Fruit fly (Drosophila melanogaster) whole organism, embryonic: ENCODE measurements around the gene Pgant2.

Experiments used
- Asciz ChIP-seq: fragments of 200-800 bp; sonication (Bioruptor generic); optimal IDR thresholded peaks from 2 replicates; lab custom pipeline; 2017; ENCODE audit warnings: missing biosample characterization, mild to moderate bottlenecking, missing genetic modification characterization, missing genetic modification reagents
- B-H1 ChIP-seq: fragments of 200-800 bp; sonication (Bioruptor generic); IDR thresholded peaks from 3 replicates; pipeline ENCODE4 v1.3.6; 2022; ENCODE audit warnings: missing biosample characterization, missing genetic modification characterization
- Bdp1 ChIP-seq: fragments of 200-800 bp; sonication (Bioruptor generic); optimal IDR thresholded peaks from 3 replicates; lab custom pipeline; 2016; ENCODE audit warnings: missing biosample characterization, missing genetic modification characterization
- CG10431 ChIP-seq: fragments of 200-800 bp; sonication (Bioruptor generic); optimal IDR thresholded peaks from 3 replicates; lab custom pipeline; 2018; ENCODE audit warnings: missing biosample characterization, mild to moderate bottlenecking, missing genetic modification characterization
- CG11093 ChIP-seq: fragments of 200-800 bp; sonication (Bioruptor generic); IDR thresholded peaks from 3 replicates; pipeline ENCODE4 v1.3.6; 2022; ENCODE audit warnings: missing biosample characterization, missing genetic modification characterization
- CG11695 ChIP-seq: fragments of 200-800 bp; sonication (Bioruptor generic); IDR thresholded peaks from 3 replicates; pipeline ENCODE4 v1.3.6; 2022; ENCODE audit warnings: missing biosample characterization, missing genetic modification characterization
- CG12071 ChIP-seq: fragments of 200-800 bp; sonication (Bioruptor generic); optimal IDR thresholded peaks from 3 replicates; lab custom pipeline; 2018; ENCODE audit warnings: missing biosample characterization, mild to moderate bottlenecking, missing genetic modification characterization
- CG12236 ChIP-seq: fragments of 200-800 bp; sonication (Bioruptor generic); optimal IDR thresholded peaks from 2 replicates; lab custom pipeline; 2016; ENCODE audit warnings: missing biosample characterization, missing genetic modification characterization
- CG13894 ChIP-seq: fragments of 200-800 bp; sonication (Bioruptor generic); optimal IDR thresholded peaks from 3 replicates; lab custom pipeline; 2018; ENCODE audit warnings: missing biosample characterization, mild to moderate bottlenecking, missing genetic modification characterization, moderate library complexity
- CG14667 ChIP-seq: fragments of 200-800 bp; sonication (Bioruptor generic); IDR thresholded peaks from 2 replicates; pipeline ENCODE4 v1.3.6; 2022; ENCODE audit warnings: missing biosample characterization, missing genetic modification characterization
- CG15514 ChIP-seq: fragments of 200-800 bp; sonication (Bioruptor generic); optimal IDR thresholded peaks from 3 replicates; lab custom pipeline; 2017; ENCODE audit warnings: missing biosample characterization, missing genetic modification characterization, mild to moderate bottlenecking, moderate library complexity, missing genetic modification reagents
- CG17568 ChIP-seq: fragments of 200-800 bp; sonication (Bioruptor generic); optimal IDR thresholded peaks from 2 replicates; lab custom pipeline; 2018; ENCODE audit warnings: missing biosample characterization, mild to moderate bottlenecking, missing genetic modification characterization, moderate library complexity
- CG18011 ChIP-seq: fragments of 200-800 bp; sonication (Bioruptor generic); optimal IDR thresholded peaks from 2 replicates; lab custom pipeline; 2017; ENCODE audit warnings: missing biosample characterization, missing genetic modification characterization, mild to moderate bottlenecking, moderate library complexity, missing genotype
- CG2678 ChIP-seq: fragments of 200-800 bp; sonication (Bioruptor generic); optimal IDR thresholded peaks from 3 replicates; lab custom pipeline; 2019; ENCODE audit warnings: missing biosample characterization, mild to moderate bottlenecking, missing genetic modification characterization, moderate library complexity
- CG32767 ChIP-seq: fragments of 200-800 bp; sonication (Bioruptor generic); IDR thresholded peaks from 2 replicates; pipeline ENCODE4 v1.3.6; 2022; ENCODE audit warnings: missing biosample characterization, missing genetic modification characterization
- CG33213 ChIP-seq: fragments of 200-800 bp; sonication (Bioruptor generic); optimal IDR thresholded peaks from 3 replicates; lab custom pipeline; 2016; ENCODE audit warnings: missing biosample characterization, missing genetic modification characterization
- CG34376 ChIP-seq: fragments of 200-800 bp; sonication (Bioruptor generic); optimal IDR thresholded peaks from 2 replicates; lab custom pipeline; 2018; ENCODE audit warnings: missing biosample characterization, mild to moderate bottlenecking, missing genetic modification characterization
- CG4282 ChIP-seq: fragments of 200-800 bp; sonication (Bioruptor generic); optimal IDR thresholded peaks from 2 replicates; lab custom pipeline; 2016; ENCODE audit warnings: missing biosample characterization, missing genetic modification characterization
- CG4854 ChIP-seq: fragments of 200-800 bp; sonication (Bioruptor generic); optimal IDR thresholded peaks from 2 replicates; lab custom pipeline; 2016; ENCODE audit warnings: missing biosample characterization, missing genetic modification characterization, inconsistent platforms
- CG5245 ChIP-seq: fragments of 200-800 bp; sonication (Bioruptor generic); optimal IDR thresholded peaks from 3 replicates; lab custom pipeline; 2016; ENCODE audit warnings: missing biosample characterization, missing genetic modification characterization
- CG7357 ChIP-seq: fragments of 200-800 bp; sonication (Bioruptor generic); IDR thresholded peaks from 3 replicates; pipeline ENCODE4 v1.3.6; 2022; ENCODE audit warnings: missing biosample characterization, missing genetic modification characterization
- CG7839 ChIP-seq: fragments of 200-800 bp; sonication (Bioruptor generic); optimal IDR thresholded peaks from 3 replicates; lab custom pipeline; 2018; ENCODE audit warnings: missing biosample characterization, mild to moderate bottlenecking, missing genetic modification characterization, moderate library complexity
- CG8281 ChIP-seq: fragments of 200-800 bp; sonication (Bioruptor generic); optimal IDR thresholded peaks from 2 replicates; lab custom pipeline; 2018; ENCODE audit warnings: missing biosample characterization, mild to moderate bottlenecking, missing genetic modification characterization, moderate library complexity
- Camta ChIP-seq: fragments of 200-800 bp; sonication (Bioruptor generic); optimal IDR thresholded peaks from 2 replicates; lab custom pipeline; 2016; ENCODE audit warnings: missing biosample characterization, missing genetic modification characterization
- Dad ChIP-seq: fragments of 200-800 bp; sonication (Bioruptor generic); optimal IDR thresholded peaks from 3 replicates; lab custom pipeline; 2016; ENCODE audit warnings: missing biosample characterization, missing genetic modification characterization
- Dfd ChIP-seq, 2 experiments: fragments of >200 bp; optimal IDR thresholded peaks; 2 replicates each; lab custom pipeline; 2017; ENCODE audit warnings: missing biosample characterization in 2 of 2, missing genetic modification characterization in 2 of 2
- Eip74EF ChIP-seq, 2 experiments: fragments of 200-800 bp in 1 of 2; fragments of >200 bp in 1 of 2; sonication (Bioruptor generic) in 1 of 2; optimal IDR thresholded peaks; 2 replicates each; lab custom pipeline; 2017 to 2019; ENCODE audit warnings: missing biosample characterization in 2 of 2, missing genetic modification characterization in 2 of 2, mild to moderate bottlenecking in 1 of 2, moderate library complexity in 1 of 2
- Ets97D ChIP-seq: fragments of 200-800 bp; sonication (Bioruptor generic); optimal IDR thresholded peaks from 3 replicates; lab custom pipeline; 2016; ENCODE audit warnings: missing biosample characterization, missing genetic modification characterization
- Fer2 ChIP-seq: fragments of 200-800 bp; sonication (Bioruptor generic); optimal IDR thresholded peaks from 2 replicates; lab custom pipeline; 2018; ENCODE audit warnings: missing biosample characterization, mild to moderate bottlenecking, missing genetic modification characterization, moderate library complexity
- HmgZ ChIP-seq: fragments of 200-800 bp; sonication (Bioruptor generic); optimal IDR thresholded peaks from 2 replicates; lab custom pipeline; 2018; ENCODE audit warnings: missing biosample characterization, mild to moderate bottlenecking, missing genetic modification characterization
- Hmr ChIP-seq: fragments of 200-800 bp; sonication (Bioruptor generic); optimal IDR thresholded peaks from 3 replicates; lab custom pipeline; 2017; ENCODE audit warnings: mild to moderate bottlenecking, missing biosample characterization, missing genetic modification reagents, missing genetic modification characterization
- Hr78 ChIP-seq, 2 experiments: fragments of 200-800 bp in 1 of 2; fragments of >200 bp in 1 of 2; sonication (Bioruptor generic) in 1 of 2; optimal IDR thresholded peaks; 2 replicates each; lab custom pipeline; 2017 to 2019; ENCODE audit warnings: missing biosample characterization in 2 of 2, missing genetic modification characterization in 2 of 2, mild to moderate bottlenecking in 1 of 2, moderate library complexity in 1 of 2
- Lhr ChIP-seq: fragments of 200-800 bp; sonication (Bioruptor generic); optimal IDR thresholded peaks from 3 replicates; lab custom pipeline; 2017; ENCODE audit warnings: mild to moderate bottlenecking, missing biosample characterization, missing genetic modification reagents, missing genetic modification characterization
- Ptx1 ChIP-seq: fragments of 200-800 bp; sonication (Bioruptor generic); IDR thresholded peaks from 2 replicates; pipeline ENCODE4 v1.3.6; 2022; ENCODE audit warnings: missing biosample characterization, missing genetic modification characterization
- Rfx ChIP-seq: fragments of 200-800 bp; sonication (Bioruptor generic); IDR thresholded peaks from 2 replicates; pipeline ENCODE4 v1.3.6; 2022; ENCODE audit warnings: missing biosample characterization, missing genetic modification characterization
- ash1 ChIP-seq: fragments of 200-800 bp; sonication (Bioruptor generic); optimal IDR thresholded peaks from 2 replicates; lab custom pipeline; 2018; ENCODE audit warnings: missing biosample characterization, mild to moderate bottlenecking, missing genetic modification characterization
- az2 ChIP-seq: fragments of 200-800 bp; sonication (Bioruptor generic); optimal IDR thresholded peaks from 3 replicates; lab custom pipeline; 2016; ENCODE audit warnings: missing biosample characterization, missing genetic modification characterization
- bowl ChIP-seq: fragments of 200-800 bp; sonication (Bioruptor generic); IDR thresholded peaks from 2 replicates; pipeline ENCODE4 v1.3.6; 2022; ENCODE audit warnings: missing biosample characterization, missing genetic modification characterization
- bsh ChIP-seq, 2 experiments: fragments of 200-800 bp; sonication (Bioruptor generic); optimal IDR thresholded peaks; 2 replicates each; lab custom pipeline; 2017 to 2018; ENCODE audit warnings: mild to moderate bottlenecking in 2 of 2, missing biosample characterization in 2 of 2, missing genetic modification characterization in 2 of 2, moderate library complexity in 1 of 2
- corto ChIP-seq: fragments of 200-800 bp; sonication (Bioruptor generic); optimal IDR thresholded peaks from 2 replicates; lab custom pipeline; 2016; ENCODE audit warnings: missing biosample characterization, mild to moderate bottlenecking, missing genetic modification characterization, moderate library complexity
- disco-r ChIP-seq: fragments of 200-800 bp; sonication (Bioruptor generic); optimal IDR thresholded peaks from 2 replicates; lab custom pipeline; 2016; ENCODE audit warnings: missing biosample characterization, missing genetic modification characterization
- eve ChIP-seq, 2 experiments: fragments of >200 bp; optimal IDR thresholded peaks; 2 replicates each; lab custom pipeline; 2017; ENCODE audit warnings: missing biosample characterization in 2 of 2, missing genetic modification characterization in 2 of 2
- fd102C ChIP-seq: fragments of 200-800 bp; sonication (Bioruptor generic); optimal IDR thresholded peaks from 2 replicates; lab custom pipeline; 2018; ENCODE audit warnings: missing biosample characterization, mild to moderate bottlenecking, missing genetic modification characterization, moderate library complexity
- gsb ChIP-seq: fragments of 200-800 bp; sonication (Bioruptor generic); IDR thresholded peaks from 2 replicates; pipeline ENCODE4 v1.3.6; 2022; ENCODE audit warnings: missing biosample characterization, missing genetic modification characterization
- lilli ChIP-seq: fragments of 200-800 bp; sonication (Bioruptor generic); optimal IDR thresholded peaks from 3 replicates; lab custom pipeline; 2016; ENCODE audit warnings: missing biosample characterization, missing genetic modification characterization
- lmd ChIP-seq: fragments of 200-800 bp; sonication (Bioruptor generic); IDR thresholded peaks from 2 replicates; pipeline ENCODE4 v1.3.6; 2022; ENCODE audit warnings: missing biosample characterization, missing genetic modification characterization
- mam ChIP-seq: fragments of 200-800 bp; sonication (Bioruptor generic); optimal IDR thresholded peaks from 3 replicates; lab custom pipeline; 2016; ENCODE audit warnings: missing biosample characterization, missing genetic modification characterization
- peb ChIP-seq: fragments of 200-800 bp; sonication (Bioruptor generic); IDR thresholded peaks from 2 replicates; pipeline ENCODE4 v1.3.6; 2022; ENCODE audit warnings: missing biosample characterization, missing genetic modification characterization
- sens ChIP-seq: fragments of 200-800 bp; sonication (Bioruptor generic); peaks from one replicate; lab custom pipeline; 2016; ENCODE audit warnings: missing biosample characterization, missing genetic modification characterization
- vfl ChIP-seq: fragments of 200-800 bp; sonication (Bioruptor generic); optimal IDR thresholded peaks from 2 replicates; lab custom pipeline; 2016; ENCODE audit warnings: missing biosample characterization, missing genetic modification characterization

The Pgant2 gene

dm6 chr2L:3376684-3377086, 49.8 kb downstream of the Pgant2 start, which contains the start of the genes CG9662 and Ptpa (continued):
- peak; percentile 81 for TF ChIP-seq CG14667 (GFP tag; lab: Robert Waterston, UW)
- TF ChIP-seq corto (GFP tag; lab: Kevin White, UChicago) = no peak
- no peak for TF ChIP-seq CG17568
- peak; percentile 54 for TF ChIP-seq CG13894 (tag; lab: Kevin White, UChicago)
- peak; percentile 41 for TF ChIP-seq CG8281 (tag; lab: Kevin White, UChicago)
- peak; percentile 67 for TF ChIP-seq peb (GFP tag; lab: Robert Waterston, UW)
- peak in 1 of 2 experiments; percentile 63 for TF ChIP-seq bsh (GFP tag; optimal IDR thresholded peaks at IDR 0.05; lab: Kevin White, UChicago)
- peak; percentile 77 for TF ChIP-seq CG33213 (GFP tag; lab: Kevin White, UChicago)
- peak; percentile 78 for TF ChIP-seq Lhr (GFP tag; lab: Kevin White, UChicago)
- TF ChIP-seq gsb (GFP tag; lab: Robert Waterston, UW) = peak; percentile 11; the same call in 1 of the 2 replicates
- TF ChIP-seq Hr78 (GFP tag; optimal IDR thresholded peaks at IDR 0.05; lab: Kevin White, UChicago) = no peak
- TF ChIP-seq Fer2 (tag; lab: Kevin White, UChicago) = peak; percentile 69
- peak; percentile 89 for TF ChIP-seq Rfx (GFP tag; lab: Robert Waterston, UW)
- peak; percentile 80 for TF ChIP-seq Ets97D (GFP tag; lab: Kevin White, UChicago)
- no peak for TF ChIP-seq Eip74EF (GFP tag; optimal IDR thresholded peaks at IDR 0.05; lab: Kevin White, UChicago)
- TF ChIP-seq HmgZ = peak; percentile 80
- TF ChIP-seq Dfd (GFP tag; optimal IDR thresholded peaks at IDR 0.05; lab: Kevin White, UChicago) = peak in 1 of 2 experiments; percentile 43
- TF ChIP-seq CG34376 (GFP tag; lab: Kevin White, UChicago) = peak; percentile 22
- TF ChIP-seq vfl (GFP tag; lab: Kevin White, UChicago) = peak; percentile 76
- TF ChIP-seq lilli (GFP tag; lab: Kevin White, UChicago) = peak; percentile 90
- peak; percentile 42 for TF ChIP-seq CG18011 (GFP tag; lab: Kevin White, UChicago)
- TF ChIP-seq Dad = peak; percentile 84
- TF ChIP-seq Ptx1 = peak; percentile 90
- TF ChIP-seq CG4854 (GFP tag; lab: Kevin White, UChicago) = peak; percentile 49
- TF ChIP-seq bowl (GFP tag; lab: Robert Waterston, UW) = no peak
- peak; percentile 93 for TF ChIP-seq mam (GFP tag; lab: Kevin White, UChicago)
- TF ChIP-seq CG12236 = peak; percentile 49
- TF ChIP-seq CG11093 (GFP tag; lab: Robert Waterston, UW) = peak; percentile 75; the same call in 1 of the 3 replicates
- peak; percentile 41; the same call in 1 of the 3 replicates for TF ChIP-seq CG11695 (GFP tag; lab: Robert Waterston, UW)
- TF ChIP-seq CG5245 (GFP tag; lab: Kevin White, UChicago) = peak; percentile 66
- TF ChIP-seq CG15514 (GFP tag; lab: Kevin White, UChicago) = peak; percentile 68
- TF ChIP-seq lmd (GFP tag; lab: Robert Waterston, UW) = peak; percentile 88
- peak; percentile 75 for TF ChIP-seq Camta (GFP tag; lab: Kevin White, UChicago)
- TF ChIP-seq fd102C = no peak
- peak; percentile 100 for TF ChIP-seq CG7357 (GFP tag; lab: Robert Waterston, UW)
- TF ChIP-seq B-H1 = peak; percentile 64
- peak; percentile 62 for TF ChIP-seq CG4282
- no peak for TF ChIP-seq CG12071 (GFP tag; lab: Kevin White, UChicago)
- TF ChIP-seq CG2678 (tag; lab: Kevin White, UChicago) = peak; percentile 79
- peak; percentile 94 for TF ChIP-seq sens (GFP tag; lab: Kevin White, UChicago)
- TF ChIP-seq CG7839 (tag; lab: Kevin White, UChicago) = peak; percentile 78
- TF ChIP-seq disco-r (GFP tag; lab: Kevin White, UChicago) = peak; percentile 49
- no peak for TF ChIP-seq eve (GFP tag; optimal IDR thresholded peaks at IDR 0.05; lab: Kevin White, UChicago)
- TF ChIP-seq Asciz (GFP tag; lab: Kevin White, UChicago) = no peak
- peak; percentile 77 for TF ChIP-seq Hmr (GFP tag; lab: Kevin White, UChicago)
- peak; percentile 70; the same call in 1 of the 2 replicates for TF ChIP-seq CG32767
- TF ChIP-seq CG10431 (GFP tag; lab: Kevin White, UChicago) = no peak
- no peak for TF ChIP-seq ash1 (GFP tag; lab: Kevin White, UChicago)
- peak; percentile 67 for TF ChIP-seq Bdp1 (GFP tag; lab: Kevin White, UChicago)
- TF ChIP-seq az2 (GFP tag; lab: Kevin White, UChicago) = peak; percentile 80
